Fruit fly (Drosophila melanogaster): ENCODE measurements around the gene alphaTub85E.

Gene alphaTub85E

dm6 chr3R:9759360-9760191, 26.5 kb upstream of the alphaTub85E start, which contains the start of gene Mpi:
TSS of gene Mpi (plus strand) at chr3R:9759622.
- TF ChIP-seq CG17385 (GFP tag; optimal IDR thresholded peaks at IDR 0.05) (peak; percentile 40), Dbx (GFP tag; IDR thresholded peaks at IDR 0.05) (0 out of 3 replicates have a peak, but pooled peaks have one; percentile 3), otp (GFP tag; IDR thresholded peaks at IDR 0.05) (no peak), CG31365 (tag; optimal IDR thresholded peaks at IDR 0.05) (no peak), CG10267 (tag; optimal IDR thresholded peaks at IDR 0.05) (peak; percentile 48), Fer1 (GFP tag; optimal IDR thresholded peaks at IDR 0.05) (peak; percentile 43), CG34224 (GFP tag; IDR thresholded peaks at IDR 0.05; ENCODE audit: partially characterized antibody) (peak; percentile 42; the same call in 1 of the 3 replicates), odd (GFP tag; optimal IDR thresholded peaks at IDR 0.05) (no peak), hbn (GFP tag; IDR thresholded peaks at IDR 0.05; ENCODE audit: partially characterized antibody) (peak; percentile 43; the same call in 1 of the 2 replicates), Hr51 (GFP tag; optimal IDR thresholded peaks at IDR 0.05) (no peak), CG13287 (GFP tag; IDR thresholded peaks at IDR 0.05; ENCODE audit: partially characterized antibody) (peak; percentile 69), CG5180 (GFP tag; optimal IDR thresholded peaks at IDR 0.05) (no peak), al (GFP tag; IDR thresholded peaks at IDR 0.05) (no peak), CTCF (GFP tag; optimal IDR thresholded peaks at IDR 0.05) (no peak), Vsx1 (GFP tag; optimal IDR thresholded peaks at IDR 0.05) (no peak), CG10366 (GFP tag; IDR thresholded peaks at IDR 0.05) (peak; percentile 13; the same call in 1 of the 2 replicates), D (optimal IDR thresholded peaks at IDR 0.05) (peak; percentile 21), D (GFP tag; optimal IDR thresholded peaks at IDR 0.05) (no peak), phol (tag; optimal IDR thresholded peaks at IDR 0.05) (peak; percentile 51), trem (tag; optimal IDR thresholded peaks at IDR 0.05) (peak; percentile 58), CG3281 (GFP tag; optimal IDR thresholded peaks at IDR 0.05) (peak; percentile 33), sqz (GFP tag; optimal IDR thresholded peaks at IDR 0.05) (no peak), CG32532 (GFP tag; IDR thresholded peaks at IDR 0.05) (peak; percentile 42), CrebB (tag; optimal IDR thresholded peaks at IDR 0.05) (peak; percentile 25), Taf1 (GFP tag; IDR thresholded peaks at IDR 0.05) (no peak), Bteb2 (GFP tag; optimal IDR thresholded peaks at IDR 0.05) (no peak), CG8944 (GFP tag; optimal IDR thresholded peaks at IDR 0.05) (no peak), sens-2 (GFP tag; IDR thresholded peaks at IDR 0.05) (no peak), CG18764 (GFP tag; optimal IDR thresholded peaks at IDR 0.05) (no peak), CG4360 (GFP tag; IDR thresholded peaks at IDR 0.05) (no peak), CG12104 (GFP tag; optimal IDR thresholded peaks at IDR 0.05) (no peak), Aef1 (GFP tag; IDR thresholded peaks at IDR 0.05) (no peak), CG2712 (tag; optimal IDR thresholded peaks at IDR 0.05) (no peak), CG12942 (GFP tag; optimal IDR thresholded peaks at IDR 0.05) (peak; percentile 29), CG9215 (GFP tag; IDR thresholded peaks at IDR 0.05) (no peak), Sox102F (GFP tag; optimal IDR thresholded peaks at IDR 0.05) (no peak), Med (GFP tag) (peak; percentile 75), H15 (GFP tag; IDR thresholded peaks at IDR 0.05) (no peak), CG9797 (GFP tag; optimal IDR thresholded peaks at IDR 0.05) (peak; percentile 6), zfh2 (GFP tag; optimal IDR thresholded peaks at IDR 0.05) (no peak), abd-A (tag; optimal IDR thresholded peaks at IDR 0.05) (no peak), tll (GFP tag; optimal IDR thresholded peaks at IDR 0.05) (no peak), chinmo (GFP tag; IDR thresholded peaks at IDR 0.05; ENCODE audit: partially characterized antibody) (0 out of 4 replicates have a peak, but pooled peaks have one; percentile 32), Side (GFP tag; optimal IDR thresholded peaks at IDR 0.05) (no peak), CHES-1-like (GFP tag; optimal IDR thresholded peaks at IDR 0.05) (no peak), MESR4 (GFP tag; optimal IDR thresholded peaks at IDR 0.05) (peak; percentile 83), CG10431 (GFP tag; optimal IDR thresholded peaks at IDR 0.05) (no peak), klu (GFP tag; IDR thresholded peaks at IDR 0.05) (no peak), ftz-f1 (GFP tag; optimal IDR thresholded peaks at IDR 0.05) (peak; percentile 71)

Data from whole organism, embryonic.